Worm (Caenorhabditis elegans): Measurements from ENCODE around the gene T26A8.4.

The T26A8.4 gene

DNA sequence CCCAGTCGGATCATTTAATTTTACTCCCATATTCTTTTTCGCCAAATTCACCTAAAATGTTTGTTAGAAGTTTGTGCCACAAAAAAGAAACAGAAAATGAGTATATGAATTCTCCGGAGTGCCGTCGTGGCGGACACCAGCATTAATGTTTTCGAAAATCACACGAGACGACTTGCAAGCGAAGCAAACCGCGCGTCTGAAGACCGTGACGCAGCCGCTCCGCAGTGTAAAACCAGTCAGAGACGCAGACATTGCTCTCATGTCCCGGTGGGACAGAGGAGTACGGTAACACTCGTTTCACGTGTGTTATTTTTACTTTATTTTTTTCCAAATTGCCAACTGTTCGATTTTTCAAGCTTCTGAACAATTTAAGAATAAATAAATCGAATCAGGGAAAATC lies at the start of gene T26A8.4, which contains the start of gene pdtf-1 (continued):
- TF ChIP-seq nhr-80 (tag; optimal IDR thresholded peaks at IDR 0.05) (peak; percentile 12), F57C9.4 (tag; optimal IDR thresholded peaks at IDR 0.05) (no peak), attf-6 (GFP tag; IDR thresholded peaks at IDR 0.05) (no peak; the same call in 1 of the 2 replicates), attf-3 (GFP tag; conservative IDR thresholded peaks at IDR 0.05) (peak; percentile 77), lin-26 (GFP tag; IDR thresholded peaks at IDR 0.05) (0 out of 2 replicates have a peak, but pooled peaks have one; percentile 34), mes-4 (tag; optimal IDR thresholded peaks at IDR 0.05) (no peak), mcd-1 (GFP tag; IDR thresholded peaks at IDR 0.05) (peak; percentile 83), nfyb-1 (GFP tag; IDR thresholded peaks at IDR 0.05) (peak; percentile 96), attf-5 (GFP tag; optimal IDR thresholded peaks at IDR 0.05) (peak; percentile 72), lin-40 (tag; optimal IDR thresholded peaks at IDR 0.05) (peak; percentile 80), ztf-6 (GFP tag; IDR thresholded peaks at IDR 0.05) (0 out of 2 replicates have a peak, but pooled peaks have one; percentile 28), madf-6 (GFP tag; IDR thresholded peaks at IDR 0.05) (peak; percentile 84), gei-17 (GFP tag; optimal IDR thresholded peaks at IDR 0.05) (no peak), tlf-1 (GFP tag; optimal IDR thresholded peaks at IDR 0.05) (peak; percentile 93), hrde-1 (tag; optimal IDR thresholded peaks at IDR 0.05; ENCODE audit: borderline replicate concordance) (no peak), hmg-20 (GFP tag; IDR thresholded peaks at IDR 0.05) (no peak), bed-1 (GFP tag; IDR thresholded peaks at IDR 0.05) (no peak), bed-2 (GFP tag; IDR thresholded peaks at IDR 0.05) (no peak), B0035.1 (tag; optimal IDR thresholded peaks at IDR 0.05) (peak; percentile 51), madf-8 (GFP tag; conservative IDR thresholded peaks at IDR 0.05) (peak; percentile 54), lin-54 (GFP tag; optimal IDR thresholded peaks at IDR 0.05) (peak; percentile 83), D2030.7 (GFP tag; IDR thresholded peaks at IDR 0.05) (peak; percentile 88), ccch-3 (GFP tag; optimal IDR thresholded peaks at IDR 0.05) (no peak), nhr-120 (GFP tag; IDR thresholded peaks at IDR 0.05) (no peak), F22D6.2 (tag; optimal IDR thresholded peaks at IDR 0.05) (no peak), zim-3 (tag; optimal IDR thresholded peaks at IDR 0.05) (peak; percentile 9), F52B5.7 (tag; optimal IDR thresholded peaks at IDR 0.05) (peak; percentile 6), nhr-90 (tag; optimal IDR thresholded peaks at IDR 0.05) (no peak), nfya-1 (tag; optimal IDR thresholded peaks at IDR 0.05; ENCODE audit: borderline replicate concordance, insufficient read depth) (no peak), F55B11.4 (tag; optimal IDR thresholded peaks at IDR 0.05; ENCODE audit: borderline replicate concordance, insufficient read depth) (no peak), tbp1 (GFP tag; optimal IDR thresholded peaks at IDR 0.05) (peak; percentile 74), ztf-28 (GFP tag; IDR thresholded peaks at IDR 0.05) (0 out of 2 replicates have a peak, but pooled peaks have one; percentile 78), Y95B8A.8 (GFP tag; IDR thresholded peaks at IDR 0.05) (peak; percentile 68; the same call in 1 of the 2 replicates), cebp-1 (GFP tag; IDR thresholded peaks at IDR 0.05) (peak; percentile 72; the same call in 1 of the 2 replicates), cebp-1 (tag; optimal IDR thresholded peaks at IDR 0.05) (peak; percentile 78), rec-8 (tag; optimal IDR thresholded peaks at IDR 0.05) (no peak), K12H6.12 (tag; optimal IDR thresholded peaks at IDR 0.05) (peak; percentile 90), ZK185.1 (tag; optimal IDR thresholded peaks at IDR 0.05; ENCODE audit: poor library complexity, severe bottlenecking) (peak; percentile 89), madf-10 (tag; optimal IDR thresholded peaks at IDR 0.05) (peak; percentile 69), atf-7 (tag; optimal IDR thresholded peaks at IDR 0.05) (peak; percentile 26), pbrm-1 (GFP tag; IDR thresholded peaks at IDR 0.05) (peak; percentile 95), nfya-2 (GFP tag; IDR thresholded peaks at IDR 0.05) (no peak), chd-7 (tag; optimal IDR thresholded peaks at IDR 0.05) (peak; percentile 41), akir-1 (GFP tag; optimal IDR thresholded peaks at IDR 0.05) (no peak), somi-1 (GFP tag; optimal IDR thresholded peaks at IDR 0.05) (peak; percentile 58), aptf-3 (GFP tag; IDR thresholded peaks at IDR 0.05) (no peak), lsy-27 (tag; optimal IDR thresholded peaks at IDR 0.05; ENCODE audit: borderline replicate concordance, insufficient read depth) (no peak), zfh-2 (GFP tag; conservative IDR thresholded peaks at IDR 0.05) (no peak)
